Worm (Caenorhabditis elegans) whole organism, mixed stage, embryonic: ENCODE data around the gene csq-1.

Experiments used
- elt-3 ChIP-seq: fragments of 150-350 bp; optimal IDR thresholded peaks from 2 replicates; lab custom pipeline; 2014; ENCODE audit warnings: missing biosample characterization, missing genetic modification characterization
- lsy-2 ChIP-seq: fragments of 150-350 bp; optimal IDR thresholded peaks from 2 replicates; lab custom pipeline; 2014; ENCODE audit warnings: missing biosample characterization, missing genetic modification characterization
- mab-5 ChIP-seq: fragments of 150-350 bp; optimal IDR thresholded peaks from 2 replicates; lab custom pipeline; 2014; ENCODE audit warnings: missing biosample characterization, missing genetic modification characterization
- nhr-237 ChIP-seq: fragments of 150-350 bp; optimal IDR thresholded peaks from 2 replicates; lab custom pipeline; 2014; ENCODE audit warnings: missing biosample characterization, missing genetic modification characterization
- pha-4 ChIP-seq: fragments of 150-350 bp; optimal IDR thresholded peaks from 2 replicates; lab custom pipeline; 2018; ENCODE audit warnings: missing biosample characterization, missing genetic modification reagents, missing genetic modification characterization
- snpc-4 ChIP-seq: fragments of 150-350 bp; optimal IDR thresholded peaks from 2 replicates; lab custom pipeline; 2014; ENCODE audit warnings: missing biosample characterization, missing genetic modification characterization
- sptf-1 ChIP-seq: sonication (generic microtip); optimal IDR thresholded peaks from 2 replicates; lab custom pipeline; 2017; ENCODE audit warnings: mild to moderate bottlenecking, missing genetic modification characterization, moderate library complexity, missing compliant biosample characterization
- unc-39 ChIP-seq: fragments of 150-350 bp; optimal IDR thresholded peaks from 2 replicates; lab custom pipeline; 2014; ENCODE audit warnings: missing biosample characterization, missing genetic modification characterization
- unc-62 ChIP-seq: fragments of 150-350 bp; optimal IDR thresholded peaks from 2 replicates; lab custom pipeline; 2014; ENCODE audit warnings: missing biosample characterization, missing genetic modification reagents, missing genetic modification characterization

DNA sequence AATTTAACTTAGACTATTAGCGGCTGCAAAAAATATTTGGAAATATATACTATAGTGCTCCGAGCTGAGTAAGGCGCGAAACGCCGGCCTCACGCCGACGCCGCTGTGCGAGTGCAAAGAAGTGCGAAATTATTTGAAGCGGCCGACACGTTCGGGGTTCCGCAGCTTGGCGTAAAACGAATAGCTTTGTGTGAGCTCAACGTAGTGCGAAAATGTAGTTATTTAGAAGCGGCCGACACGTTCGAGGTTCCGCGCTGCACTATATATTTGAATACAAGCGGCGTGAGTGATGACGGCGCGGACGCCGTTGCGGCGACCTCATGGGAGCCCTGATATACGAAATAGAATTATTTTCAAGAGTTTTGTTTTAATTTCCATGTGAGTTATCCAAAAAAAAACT is 22.8 kb upstream of the csq-1 start:
- TF ChIP-seq elt-3 (tag; lab: Kevin White, UChicago), result no peak
- TF ChIP-seq lsy-2 (tag; lab: Kevin White, UChicago), result no peak
- no peak for TF ChIP-seq pha-4 (tag; lab: Kevin White, UChicago)
- TF ChIP-seq unc-62, result no peak
- TF ChIP-seq nhr-237 (tag; lab: Kevin White, UChicago), result no peak
- TF ChIP-seq unc-39 (tag; lab: Kevin White, UChicago), result no peak
- no peak for TF ChIP-seq mab-5
- no peak for TF ChIP-seq sptf-1 (tag; lab: Kevin White, UChicago)
- no peak for TF ChIP-seq snpc-4
